Fruit fly (Drosophila melanogaster): Measurements from ENCODE around the gene Dip-C.

Gene Dip-C

DNA sequence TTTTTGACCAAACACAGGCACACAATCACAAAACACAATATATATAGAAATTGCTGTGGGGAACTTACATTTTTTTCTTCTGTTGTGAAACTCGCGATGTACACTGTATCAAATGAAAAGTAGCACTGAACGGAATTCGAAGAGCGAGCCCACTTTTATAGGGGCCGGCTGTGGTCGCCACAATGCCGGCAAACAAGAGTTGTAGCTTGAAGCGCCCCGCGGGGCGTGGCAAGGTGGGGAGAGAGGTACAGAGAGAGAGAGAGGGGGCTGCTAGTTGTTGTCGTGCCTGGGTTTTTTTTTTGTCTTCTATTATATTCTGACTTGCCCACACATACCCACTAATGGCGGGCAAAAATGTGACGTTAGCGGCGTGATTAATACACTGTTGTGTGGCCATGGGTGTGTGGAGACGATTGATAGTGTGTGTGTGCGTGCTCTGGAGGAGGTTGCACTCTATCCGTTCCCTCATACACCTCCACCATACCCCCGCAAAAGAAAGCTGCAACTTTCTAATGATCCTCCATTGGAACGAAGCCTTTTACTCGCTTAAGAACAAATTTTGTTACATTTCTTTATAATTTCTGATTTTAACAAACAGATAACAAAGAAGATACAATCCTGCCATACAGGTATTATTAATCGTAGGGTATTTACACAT lies 44.3 kb downstream of the Dip-C start, which contains the start of gene GstD1 (continued):
- TF ChIP-seq CG6791 (GFP tag; IDR thresholded peaks at IDR 0.05; ENCODE audit: partially characterized antibody) (0 out of 3 replicates have a peak, but pooled peaks have one; percentile 27), MTF-1 (GFP tag; optimal IDR thresholded peaks at IDR 0.05; ENCODE audit: borderline replicate concordance) (no peak), CG2120 (GFP tag; optimal IDR thresholded peaks at IDR 0.05) (peak; percentile 75), inv (GFP tag; IDR thresholded peaks at IDR 0.05; ENCODE audit: partially characterized antibody) (peak; percentile 45; the same call in 1 of the 2 replicates), abd-A (tag; optimal IDR thresholded peaks at IDR 0.05) (no peak), Fer2 (tag; optimal IDR thresholded peaks at IDR 0.05) (no peak), CG15479 (GFP tag; optimal IDR thresholded peaks at IDR 0.05) (no peak), ham (GFP tag; IDR thresholded peaks at IDR 0.05) (no peak), CG7745 (tag; optimal IDR thresholded peaks at IDR 0.05) (no peak), row (GFP tag; IDR thresholded peaks at IDR 0.05) (peak; percentile 64), TFAM (GFP tag; optimal IDR thresholded peaks at IDR 0.05) (no peak), seq (GFP tag; IDR thresholded peaks at IDR 0.05) (no peak), Lpt (GFP tag; optimal IDR thresholded peaks at IDR 0.05) (no peak), CG10209 (GFP tag; optimal IDR thresholded peaks at IDR 0.05) (no peak), dati (GFP tag; IDR thresholded peaks at IDR 0.05) (no peak), CG11247 (GFP tag; IDR thresholded peaks at IDR 0.05) (peak; percentile 43; the same call in 1 of the 2 replicates), Deaf1 (tag; optimal IDR thresholded peaks at IDR 0.05) (peak; percentile 20), vfl (GFP tag; optimal IDR thresholded peaks at IDR 0.05) (no peak), CG6689 (GFP tag; IDR thresholded peaks at IDR 0.05) (no peak), ase (GFP tag; IDR thresholded peaks at IDR 0.05) (no peak), caup (GFP tag; optimal IDR thresholded peaks at IDR 0.05; ENCODE audit: severe bottlenecking) (peak; percentile 28), amos (GFP tag; IDR thresholded peaks at IDR 0.05; ENCODE audit: partially characterized antibody) (peak; percentile 36; the same call in 1 of the 2 replicates), CG6854 (GFP tag; optimal IDR thresholded peaks at IDR 0.05) (no peak), gce (GFP tag; IDR thresholded peaks at IDR 0.05) (no peak), Meics (GFP tag; optimal IDR thresholded peaks at IDR 0.05) (peak; percentile 73), Atf3 (GFP tag; optimal IDR thresholded peaks at IDR 0.05) (no peak), Mrtf (GFP tag; IDR thresholded peaks at IDR 0.05) (no peak), HLH4C (GFP tag; IDR thresholded peaks at IDR 0.05; ENCODE audit: partially characterized antibody) (peak; percentile 42; the same call in 1 of the 3 replicates), org-1 (GFP tag; optimal IDR thresholded peaks at IDR 0.05) (peak; percentile 25), CG9215 (GFP tag; IDR thresholded peaks at IDR 0.05) (0 out of 2 replicates have a peak, but pooled peaks have one; percentile 45), CG11085 (GFP tag; IDR thresholded peaks at IDR 0.05) (no peak), tap (tag; optimal IDR thresholded peaks at IDR 0.05) (no peak), CG16863 (GFP tag; optimal IDR thresholded peaks at IDR 0.05) (no peak), usp (GFP tag; optimal IDR thresholded peaks at IDR 0.05) (no peak), odd (GFP tag; optimal IDR thresholded peaks at IDR 0.05) (no peak), Dek (tag; optimal IDR thresholded peaks at IDR 0.05) (peak; percentile 33), sr (GFP tag; IDR thresholded peaks at IDR 0.05) (no peak; the same call in 1 of the 3 replicates), E2f1 (GFP tag; IDR thresholded peaks at IDR 0.05) (peak; percentile 51), Ets65A (GFP tag) (no peak), CG10979 (tag; optimal IDR thresholded peaks at IDR 0.05) (peak; percentile 12), CG18262 (tag; optimal IDR thresholded peaks at IDR 0.05) (peak; percentile 21), stc (GFP tag; IDR thresholded peaks at IDR 0.05) (peak; percentile 52; the same call in 1 of the 2 replicates), gro (GFP tag; optimal IDR thresholded peaks at IDR 0.05) (peak; percentile 8), CHES-1-like (GFP tag; optimal IDR thresholded peaks at IDR 0.05) (peak; percentile 49), CG7372 (GFP tag; IDR thresholded peaks at IDR 0.05) (no peak), Doc2 (GFP tag; IDR thresholded peaks at IDR 0.05) (no peak), bab2 (GFP tag; optimal IDR thresholded peaks at IDR 0.05) (peak; percentile 51), CG9817 (tag; optimal IDR thresholded peaks at IDR 0.05) (peak; percentile 30), sim (GFP tag; IDR thresholded peaks at IDR 0.05) (no peak), exex (tag; optimal IDR thresholded peaks at IDR 0.05) (peak; percentile 18)
